Fruit fly (Drosophila melanogaster) whole organism, prepupa: ENCODE measurements around the gene SLIRP2.
A peak's percentile ranks its signal among the peaks of the same experiment; 100 is the strongest.

Experiments
- Blimp-1 ChIP-seq: fragments of 200-800 bp; sonication (Bioruptor generic); optimal IDR thresholded peaks from 3 replicates; lab custom pipeline; 2017; ENCODE audit warnings: missing biosample characterization, missing genetic modification characterization, mild to moderate bottlenecking, moderate library complexity, missing genetic modification reagents
- CG10631 ChIP-seq: fragments of 200-800 bp; sonication (Bioruptor generic); optimal IDR thresholded peaks from 2 replicates; lab custom pipeline; 2016; ENCODE audit warnings: missing biosample characterization, missing genetic modification characterization
- CG10669 ChIP-seq: fragments of 200-800 bp; sonication (Bioruptor generic); optimal IDR thresholded peaks from 3 replicates; lab custom pipeline; 2018; ENCODE audit warnings: missing biosample characterization, mild to moderate bottlenecking, missing genetic modification characterization, moderate library complexity
- CG11294 ChIP-seq: fragments of 200-800 bp; sonication (Bioruptor generic); IDR thresholded peaks from 2 replicates; pipeline ENCODE4 v1.3.6; 2022; ENCODE audit warnings: missing biosample characterization, missing genetic modification characterization
- CG11762 ChIP-seq: fragments of 200-800 bp; sonication (Bioruptor generic); optimal IDR thresholded peaks from 3 replicates; lab custom pipeline; 2016; ENCODE audit warnings: missing biosample characterization, missing genetic modification characterization; ENCODE audit not compliant: insufficient read depth
- CG11902 ChIP-seq: fragments of 200-800 bp; sonication (Bioruptor generic); optimal IDR thresholded peaks from 3 replicates; lab custom pipeline; 2016; ENCODE audit warnings: missing biosample characterization, missing genetic modification characterization
- CG15336 ChIP-seq: fragments of 200-800 bp; sonication (Bioruptor generic); IDR thresholded peaks from 2 replicates; pipeline ENCODE4 v1.3.6; 2022; ENCODE audit warnings: missing biosample characterization, missing genetic modification characterization
- CG1621 ChIP-seq: fragments of 200-800 bp; sonication (Bioruptor generic); optimal IDR thresholded peaks from 3 replicates; lab custom pipeline; 2018; ENCODE audit warnings: missing biosample characterization, mild to moderate bottlenecking, missing genetic modification characterization
- CG3032 ChIP-seq: fragments of 200-800 bp; optimal IDR thresholded peaks from 2 replicates; lab custom pipeline; 2019; ENCODE audit warnings: missing biosample characterization, mild to moderate bottlenecking, missing genetic modification characterization, moderate library complexity
- CG31627 ChIP-seq: fragments of 200-800 bp; sonication (Bioruptor generic); optimal IDR thresholded peaks from 3 replicates; lab custom pipeline; 2016; ENCODE audit warnings: missing biosample characterization, missing genetic modification characterization
- CG32006 ChIP-seq: fragments of 200-800 bp; sonication (Bioruptor generic); optimal IDR thresholded peaks from 3 replicates; lab custom pipeline; 2017; ENCODE audit warnings: missing biosample characterization, mild to moderate bottlenecking, missing genetic modification characterization
- CG34406 ChIP-seq: fragments of 200-800 bp; sonication (Bioruptor generic); optimal IDR thresholded peaks from 3 replicates; lab custom pipeline; 2016; ENCODE audit warnings: missing biosample characterization, missing genetic modification characterization
- CG3919 ChIP-seq: fragments of 200-800 bp; sonication (Bioruptor generic); optimal IDR thresholded peaks from 3 replicates; lab custom pipeline; 2016; ENCODE audit warnings: missing biosample characterization, missing genetic modification characterization
- CG6163 ChIP-seq: fragments of 200-800 bp; sonication (Bioruptor generic); IDR thresholded peaks from 3 replicates; pipeline ENCODE4 v1.3.6; 2022; ENCODE audit warnings: missing biosample characterization, missing genetic modification characterization
- CG6276 ChIP-seq: fragments of 200-800 bp; sonication (Bioruptor generic); optimal IDR thresholded peaks from 2 replicates; lab custom pipeline; 2017; ENCODE audit warnings: missing biosample characterization, mild to moderate bottlenecking, missing genetic modification characterization
- CG6792 ChIP-seq: fragments of 200-800 bp; sonication (Bioruptor generic); optimal IDR thresholded peaks from 3 replicates; lab custom pipeline; 2016; ENCODE audit warnings: missing biosample characterization, missing genetic modification characterization
- CG6854 ChIP-seq: fragments of 200-800 bp; sonication (Bioruptor generic); optimal IDR thresholded peaks from 2 replicates; lab custom pipeline; 2017; ENCODE audit warnings: missing biosample characterization, mild to moderate bottlenecking, missing genetic modification characterization
- CG7368 ChIP-seq: fragments of 200-800 bp; sonication (Bioruptor generic); optimal IDR thresholded peaks from 3 replicates; lab custom pipeline; 2016; ENCODE audit warnings: missing biosample characterization, missing genetic modification characterization
- CG8119 ChIP-seq: fragments of 200-800 bp; sonication (Bioruptor generic); IDR thresholded peaks from 3 replicates; pipeline ENCODE4 v1.3.6; 2022; ENCODE audit warnings: missing biosample characterization, missing genetic modification characterization
- CG8319 ChIP-seq: fragments of 200-800 bp; sonication (Bioruptor generic); optimal IDR thresholded peaks from 3 replicates; lab custom pipeline; 2016; ENCODE audit warnings: missing biosample characterization, missing genetic modification characterization
- CG8632 ChIP-seq: fragments of 200-800 bp; sonication (Bioruptor generic); optimal IDR thresholded peaks from 3 replicates; lab custom pipeline; 2016; ENCODE audit warnings: missing biosample characterization, missing genetic modification characterization
- CG9139 ChIP-seq: fragments of 200-800 bp; sonication (Bioruptor generic); optimal IDR thresholded peaks from 3 replicates; lab custom pipeline; 2017; ENCODE audit warnings: missing biosample characterization, mild to moderate bottlenecking, missing genetic modification characterization
- Eip75B ChIP-seq: fragments of 200-800 bp; sonication (Bioruptor generic); optimal IDR thresholded peaks from 3 replicates; lab custom pipeline; 2016; ENCODE audit warnings: missing biosample characterization, missing genetic modification characterization
- Eip78C ChIP-seq: fragments of 200-800 bp; sonication (Bioruptor generic); peaks from one replicate; lab custom pipeline; 2016; ENCODE audit warnings: missing biosample characterization, missing genetic modification characterization
- Eip93F ChIP-seq: fragments of 200-800 bp; sonication (Bioruptor generic); optimal IDR thresholded peaks from 2 replicates; lab custom pipeline; 2016; ENCODE audit warnings: missing biosample characterization, mild to moderate bottlenecking, missing genetic modification characterization
- Ets96B ChIP-seq: fragments of 200-800 bp; optimal IDR thresholded peaks from 2 replicates; lab custom pipeline; 2019; ENCODE audit warnings: missing biosample characterization, mild to moderate bottlenecking, missing genetic modification characterization, moderate library complexity
- Gug ChIP-seq: fragments of 200-800 bp; sonication (Bioruptor generic); IDR thresholded peaks from 2 replicates; pipeline ENCODE4 v1.3.6; 2022; ENCODE audit warnings: missing biosample characterization, missing genetic modification characterization
- Hr38 ChIP-seq: sonication (Bioruptor generic); optimal IDR thresholded peaks from 2 replicates; lab custom pipeline; 2016; ENCODE audit warnings: missing biosample characterization, missing genetic modification characterization
- Hr39 ChIP-seq: fragments of 200-800 bp; sonication (Bioruptor generic); optimal IDR thresholded peaks from 2 replicates; lab custom pipeline; 2016; ENCODE audit warnings: missing biosample characterization, missing genetic modification characterization
- Hr4 ChIP-seq: fragments of 200-800 bp; sonication (Bioruptor generic); optimal IDR thresholded peaks from 3 replicates; lab custom pipeline; 2016; ENCODE audit warnings: missing biosample characterization, missing genetic modification characterization
- Lpt ChIP-seq: fragments of 200-800 bp; sonication (Bioruptor generic); optimal IDR thresholded peaks from 3 replicates; lab custom pipeline; 2016; ENCODE audit warnings: missing biosample characterization, missing genetic modification characterization
- Met ChIP-seq: fragments of 200-800 bp; sonication (Bioruptor generic); optimal IDR thresholded peaks from 3 replicates; lab custom pipeline; 2016; ENCODE audit warnings: missing biosample characterization, missing genetic modification characterization
- Smox ChIP-seq: fragments of 200-800 bp; sonication (Bioruptor generic); optimal IDR thresholded peaks from 3 replicates; lab custom pipeline; 2016; ENCODE audit warnings: missing biosample characterization, missing genetic modification characterization
- Sox14 ChIP-seq: fragments of 200-800 bp; sonication (Bioruptor generic); optimal IDR thresholded peaks from 3 replicates; lab custom pipeline; 2016; ENCODE audit warnings: missing biosample characterization, missing genetic modification characterization
- Sox15 ChIP-seq: fragments of 200-800 bp; sonication (Bioruptor generic); optimal IDR thresholded peaks from 3 replicates; lab custom pipeline; 2016; ENCODE audit warnings: missing biosample characterization, missing genetic modification characterization
- achi ChIP-seq: fragments of 200-800 bp; sonication (Bioruptor generic); optimal IDR thresholded peaks from 3 replicates; lab custom pipeline; 2016; ENCODE audit warnings: missing biosample characterization, missing genetic modification characterization
- acj6 ChIP-seq: fragments of 200-800 bp; sonication (Bioruptor generic); optimal IDR thresholded peaks from 3 replicates; lab custom pipeline; 2016; ENCODE audit warnings: missing biosample characterization, missing genetic modification characterization
- cyc ChIP-seq: fragments of 200-800 bp; sonication (Bioruptor generic); optimal IDR thresholded peaks from 3 replicates; lab custom pipeline; 2016; ENCODE audit warnings: missing biosample characterization, missing genetic modification characterization
- dsx ChIP-seq: fragments of 200-800 bp; optimal IDR thresholded peaks from 3 replicates; lab custom pipeline; 2019; ENCODE audit warnings: missing biosample characterization, mild to moderate bottlenecking, missing genetic modification characterization, moderate library complexity; ENCODE audit not compliant: poor library complexity, severe bottlenecking
- eg ChIP-seq: fragments of 200-800 bp; sonication (Bioruptor generic); IDR thresholded peaks from 3 replicates; pipeline ENCODE4 v1.3.6; 2022; ENCODE audit warnings: missing biosample characterization, missing genetic modification characterization
- esn ChIP-seq: fragments of 200-800 bp; sonication (Bioruptor generic); optimal IDR thresholded peaks from 2 replicates; lab custom pipeline; 2016; ENCODE audit warnings: missing biosample characterization, mild to moderate bottlenecking, missing genetic modification characterization, moderate library complexity
- fd59A ChIP-seq: fragments of 200-800 bp; sonication (Bioruptor generic); optimal IDR thresholded peaks from 2 replicates; lab custom pipeline; 2017; ENCODE audit warnings: missing biosample characterization, mild to moderate bottlenecking, missing genetic modification characterization, missing genetic modification reagents
- fd85E ChIP-seq: fragments of 200-800 bp; sonication (Bioruptor generic); optimal IDR thresholded peaks from 3 replicates; lab custom pipeline; 2016; ENCODE audit warnings: missing biosample characterization, missing genetic modification characterization
- fkh ChIP-seq: fragments of 200-800 bp; sonication (Bioruptor generic); optimal IDR thresholded peaks from 3 replicates; lab custom pipeline; 2017; ENCODE audit warnings: missing biosample characterization, mild to moderate bottlenecking, missing genetic modification characterization, moderate library complexity
- lz ChIP-seq: fragments of 200-800 bp; sonication (Bioruptor generic); optimal IDR thresholded peaks from 3 replicates; lab custom pipeline; 2016; ENCODE audit warnings: missing biosample characterization, missing genetic modification characterization
- net ChIP-seq: fragments of 200-800 bp; sonication (Bioruptor generic); optimal IDR thresholded peaks from 3 replicates; lab custom pipeline; 2016; ENCODE audit warnings: missing biosample characterization, missing genetic modification characterization
- pdm3 ChIP-seq: fragments of 200-800 bp; sonication (Bioruptor generic); optimal IDR thresholded peaks from 3 replicates; lab custom pipeline; 2016; ENCODE audit warnings: missing biosample characterization, missing genetic modification characterization
- salr ChIP-seq, 2 experiments: fragments of 200-800 bp; sonication (Bioruptor generic); optimal IDR thresholded peaks; 3 replicates each; lab custom pipeline; 2016 to 2018; ENCODE audit warnings: missing biosample characterization in 2 of 2, missing genetic modification characterization in 2 of 2, mild to moderate bottlenecking in 1 of 2
- spab ChIP-seq: fragments of 200-800 bp; sonication (Bioruptor generic); optimal IDR thresholded peaks from 2 replicates; lab custom pipeline; 2017; ENCODE audit warnings: missing biosample characterization, mild to moderate bottlenecking, missing genetic modification characterization, missing genetic modification reagents
- ss ChIP-seq, 2 experiments: fragments of 200-800 bp; sonication (Bioruptor generic); optimal IDR thresholded peaks; 2 replicates in 1 of 2; 3 replicates in 1 of 2; lab custom pipeline; 2017 to 2018; ENCODE audit warnings: mild to moderate bottlenecking in 2 of 2, missing biosample characterization in 2 of 2, missing genetic modification characterization in 2 of 2, moderate library complexity in 1 of 2
- topi ChIP-seq: fragments of 200-800 bp; sonication (Bioruptor generic); optimal IDR thresholded peaks from 3 replicates; lab custom pipeline; 2016; ENCODE audit warnings: missing biosample characterization, missing genetic modification characterization
- vri ChIP-seq: fragments of 200-800 bp; sonication (Bioruptor generic); optimal IDR thresholded peaks from 3 replicates; lab custom pipeline; 2016; ENCODE audit warnings: missing biosample characterization, mild to moderate bottlenecking, missing genetic modification characterization

SLIRP2 gene

DNA sequence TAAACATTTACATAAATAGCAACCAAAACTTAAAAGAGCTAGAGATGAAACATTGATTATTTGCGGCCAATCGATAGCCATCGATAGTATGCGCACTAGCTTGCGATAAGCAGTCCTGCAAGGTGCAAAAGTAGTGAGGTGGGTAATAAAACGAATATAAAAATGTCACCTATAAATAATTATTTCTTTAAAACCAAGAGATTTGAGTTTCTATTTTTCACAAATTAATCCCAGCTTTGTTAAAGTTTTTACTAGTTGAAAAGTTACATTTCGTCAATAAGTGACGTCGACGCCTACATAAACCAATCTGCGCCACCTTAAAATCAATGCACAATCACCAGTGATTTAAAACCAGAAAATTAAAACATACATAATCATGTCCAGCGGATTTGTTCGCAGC is at the start of gene SLIRP2, which contains the start of gene Mkk4:
TSS of gene SLIRP2 (plus strand) at position 344 of the 400 bp plus-strand sequence.
TSS of gene Mkk4 (minus strand) at position 56 of the 400 bp plus-strand sequence.
- peak; percentile 99 for TF ChIP-seq cyc
- TF ChIP-seq CG7368, result peak; percentile 98
- peak; percentile 99 for TF ChIP-seq CG32006
- peak; percentile 98 for TF ChIP-seq CG11294 (GFP tag; lab: Robert Waterston, UW)
- TF ChIP-seq Ets96B (tag; lab: Kevin White, UChicago), result peak; percentile 98
- TF ChIP-seq Eip78C, result peak; percentile 100
- TF ChIP-seq CG34406 (GFP tag; lab: Kevin White, UChicago), result peak; percentile 99
- TF ChIP-seq CG6854 (GFP tag; lab: Kevin White, UChicago), result peak; percentile 94
- peak; percentile 90 for TF ChIP-seq Hr38
- peak; percentile 99 for TF ChIP-seq Eip75B (GFP tag; lab: Kevin White, UChicago)
- TF ChIP-seq CG1621 (tag; lab: Kevin White, UChicago), result peak; percentile 98
- peak; percentile 98 for TF ChIP-seq CG11902
- TF ChIP-seq Met (GFP tag; lab: Kevin White, UChicago), result peak; percentile 99
- peak; percentile 99 for TF ChIP-seq Sox15
- peak; percentile 98 for TF ChIP-seq vri (GFP tag; lab: Kevin White, UChicago)
- peak; percentile 99 for TF ChIP-seq net (GFP tag; lab: Kevin White, UChicago)
- peak; percentile 99 for TF ChIP-seq CG6163 (GFP tag; lab: Robert Waterston, UW)
- peak; percentile 99 for TF ChIP-seq Sox14 (GFP tag; lab: Kevin White, UChicago)
- peak; percentile 99 for TF ChIP-seq fd59A
- peak; percentile 94 for TF ChIP-seq fd85E (GFP tag; lab: Kevin White, UChicago)
- peak; percentile 99 for TF ChIP-seq CG15336 (GFP tag; lab: Robert Waterston, UW)
- peak; percentile 99 for TF ChIP-seq CG10669
- peak; percentile 99 for TF ChIP-seq Smox (GFP tag; lab: Kevin White, UChicago)
- peak; percentile 99 for TF ChIP-seq CG31627
- TF ChIP-seq CG10631, result peak; percentile 99
- TF ChIP-seq ss (GFP tag; optimal IDR thresholded peaks at IDR 0.05; lab: Kevin White, UChicago), result peak; percentile 96 to 97
- TF ChIP-seq acj6 (GFP tag; lab: Kevin White, UChicago), result peak; percentile 99
- TF ChIP-seq Hr39 (GFP tag; lab: Kevin White, UChicago), result peak; percentile 99
- peak; percentile 99 for TF ChIP-seq Hr4 (GFP tag; lab: Kevin White, UChicago)
- TF ChIP-seq CG8632 (GFP tag; lab: Kevin White, UChicago), result peak; percentile 98
- peak; percentile 99 for TF ChIP-seq Gug (GFP tag; lab: Robert Waterston, UW)
- peak; percentile 99 for TF ChIP-seq CG6792
- peak; percentile 99 for TF ChIP-seq lz (GFP tag; lab: Kevin White, UChicago)
- peak; percentile 99 for TF ChIP-seq CG8119
- peak; percentile 98 for TF ChIP-seq CG6276
- peak; percentile 93 for TF ChIP-seq Blimp-1 (GFP tag; lab: Kevin White, UChicago)
- TF ChIP-seq CG3032, result peak; percentile 99
- peak; percentile 98 for TF ChIP-seq Lpt (GFP tag; lab: Kevin White, UChicago)
- TF ChIP-seq achi (GFP tag; lab: Kevin White, UChicago), result peak; percentile 98
- TF ChIP-seq CG11762 (GFP tag; lab: Kevin White, UChicago), result peak; percentile 98
- peak; percentile 99 for TF ChIP-seq topi (GFP tag; lab: Kevin White, UChicago)
- TF ChIP-seq salr (GFP tag; optimal IDR thresholded peaks at IDR 0.05; lab: Kevin White, UChicago), result peak; percentile 97 to 98
- TF ChIP-seq CG3919 (GFP tag; lab: Kevin White, UChicago), result peak; percentile 99
- TF ChIP-seq esn (GFP tag; lab: Kevin White, UChicago), result peak; percentile 99
- peak; percentile 97 for TF ChIP-seq CG8319 (GFP tag; lab: Kevin White, UChicago)
- peak; percentile 96 for TF ChIP-seq CG9139 (GFP tag; lab: Kevin White, UChicago)
- peak; percentile 98 for TF ChIP-seq dsx (GFP tag; lab: Kevin White, UChicago)
- TF ChIP-seq fkh (GFP tag; lab: Kevin White, UChicago), result peak; percentile 93
- TF ChIP-seq eg, result peak; percentile 99
- TF ChIP-seq Eip93F (GFP tag; lab: Kevin White, UChicago), result peak; percentile 96
- TF ChIP-seq pdm3, result peak; percentile 99
- TF ChIP-seq spab, result peak; percentile 97
